Fruit fly (Drosophila melanogaster) whole organism: ENCODE data around the gene CG32767.

Experiments used
- EcR ChIP-seq, 2 experiments: fragments of >200 bp; optimal IDR thresholded peaks; 2 replicates each; lab custom pipeline; 2017; ENCODE audit warnings: missing biosample characterization in 2 of 2, missing genetic modification characterization in 2 of 2, missing genetic modification reagents in 2 of 2
- psq ChIP-seq: fragments of >200 bp; optimal IDR thresholded peaks from 2 replicates; lab custom pipeline; 2017

DNA sequence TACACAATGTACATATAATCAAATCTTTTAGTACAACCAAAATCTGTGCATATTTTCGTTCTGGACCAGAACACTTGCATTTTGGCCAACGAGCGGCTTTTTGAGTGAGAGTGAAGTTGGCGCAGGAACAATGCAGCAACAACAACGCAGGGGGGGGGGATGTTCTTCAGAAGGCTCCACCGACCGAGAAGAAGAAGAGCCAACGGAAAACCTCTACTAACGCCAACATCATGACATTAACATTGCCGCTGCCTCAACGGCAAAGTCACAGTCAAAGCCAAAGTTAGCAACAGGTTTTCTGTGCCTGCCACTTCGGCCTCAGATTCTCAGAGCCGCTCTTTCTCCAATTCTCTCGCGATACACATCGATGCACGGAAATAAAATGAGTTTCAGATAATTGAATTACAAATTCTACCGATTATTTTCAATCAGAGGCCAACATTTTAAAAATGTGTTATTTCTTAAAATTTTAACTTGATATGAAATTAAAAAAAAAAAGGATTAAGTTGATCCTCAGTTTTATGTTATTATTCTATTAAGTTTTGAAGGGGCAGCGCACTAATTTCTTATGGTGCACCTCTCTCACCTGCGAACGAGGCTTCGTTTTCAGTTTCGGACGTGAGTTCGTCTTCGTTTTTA is 38.2 kb downstream of the CG32767 start:
- TF ChIP-seq EcR (GFP tag; optimal IDR thresholded peaks at IDR 0.05; lab: Kevin White, UChicago), result no peak
- TF ChIP-seq psq, result no peak
